Worm (Caenorhabditis elegans): Measurements from ENCODE around the gene C52E2.3.

DNA sequence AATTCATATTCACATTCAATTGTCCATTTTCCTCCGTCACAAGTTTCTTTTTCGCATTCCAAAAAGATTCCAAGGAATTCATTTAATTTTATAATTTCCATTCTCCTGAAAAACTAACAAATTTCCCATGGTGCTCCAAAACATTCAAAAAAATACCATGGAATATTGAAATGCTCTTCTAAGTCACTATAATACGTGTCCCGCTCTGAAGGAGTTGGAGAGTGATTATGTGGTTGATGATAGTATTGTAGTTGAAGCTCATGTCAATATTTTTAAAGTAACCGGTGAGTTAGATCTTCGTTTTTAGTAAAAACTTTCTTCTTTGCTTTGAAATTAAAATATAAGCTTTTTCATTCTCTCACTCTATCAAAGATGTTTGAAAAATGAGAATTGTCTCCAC, 39.6 kb downstream of the C52E2.3 start, which contains the start of gene math-9:
- TF ChIP-seq chd-7 (tag; optimal IDR thresholded peaks at IDR 0.05): no peak
- TF ChIP-seq him-1 (tag; optimal IDR thresholded peaks at IDR 0.05): no peak
- TF ChIP-seq pha-4 (tag; optimal IDR thresholded peaks at IDR 0.05): no peak
- TF ChIP-seq attf-3 (GFP tag; conservative IDR thresholded peaks at IDR 0.05): no peak
- no peak for TF ChIP-seq F57A8.1 (GFP tag; optimal IDR thresholded peaks at IDR 0.05)
- no peak for TF ChIP-seq lin-40 (tag; optimal IDR thresholded peaks at IDR 0.05)
- no peak for TF ChIP-seq madf-3 (GFP tag; IDR thresholded peaks at IDR 0.05)
- no peak for TF ChIP-seq dpl-1 (GFP tag; optimal IDR thresholded peaks at IDR 0.05)
- no peak for TF ChIP-seq mcd-1 (GFP tag; IDR thresholded peaks at IDR 0.05)
- no peak for TF ChIP-seq bed-2 (GFP tag; IDR thresholded peaks at IDR 0.05)
- TF ChIP-seq ceh-40 (GFP tag; IDR thresholded peaks at IDR 0.05): no peak

All from whole organism, young adult.